Worm (Caenorhabditis elegans): ENCODE data around the gene srh-167.

ce11 chrV:16307253-16307652 lies 26.3 kb upstream of the srh-167 start, which contains the start of gene srxa-7:
- TF ChIP-seq sea-1 (GFP tag; conservative IDR thresholded peaks at IDR 0.05) = no peak
- no peak for TF ChIP-seq ama-1 (optimal IDR thresholded peaks at IDR 0.05)
- no peak for TF ChIP-seq aly-1 (tag; optimal IDR thresholded peaks at IDR 0.05)
- no peak for TF ChIP-seq B0310.2 (tag; optimal IDR thresholded peaks at IDR 0.05)
- no peak for TF ChIP-seq tra-4 (tag; optimal IDR thresholded peaks at IDR 0.05)
- no peak for TF ChIP-seq tbx-11 (GFP tag; IDR thresholded peaks at IDR 0.05)
- no peak for TF ChIP-seq hmbx-1 (tag; optimal IDR thresholded peaks at IDR 0.05)
- TF ChIP-seq hnd-1 (tag; optimal IDR thresholded peaks at IDR 0.05) = no peak
- no peak for TF ChIP-seq tbx-37 (GFP tag; conservative IDR thresholded peaks at IDR 0.05)
- no peak for TF ChIP-seq ets-7 (tag; optimal IDR thresholded peaks at IDR 0.05)
- TF ChIP-seq hmg-4 (GFP tag; optimal IDR thresholded peaks at IDR 0.05) = no peak
- no peak for TF ChIP-seq ceh-36 (tag; optimal IDR thresholded peaks at IDR 0.05)
- no peak for TF ChIP-seq flt-1 (GFP tag; IDR thresholded peaks at IDR 0.05)
- no peak for TF ChIP-seq scrt-1 (GFP tag; IDR thresholded peaks at IDR 0.05)
